Worm (Caenorhabditis elegans): ENCODE data around the gene ufd-3.

ce11 chrII:9963808-9964207 lies 23.3 kb downstream of the ufd-3 start:
- TF ChIP-seq nhr-237 (tag; optimal IDR thresholded peaks at IDR 0.05) (no peak), skn-1 (tag; optimal IDR thresholded peaks at IDR 0.05) (no peak), unc-130 (tag; optimal IDR thresholded peaks at IDR 0.05) (no peak), dsc-1 (tag; optimal IDR thresholded peaks at IDR 0.05) (no peak), lin-13 (GFP tag; optimal IDR thresholded peaks at IDR 0.05) (no peak), ztf-11 (tag; optimal IDR thresholded peaks at IDR 0.05) (no peak), ama-1 (optimal IDR thresholded peaks at IDR 0.05) (no peak), elt-3 (tag; optimal IDR thresholded peaks at IDR 0.05) (no peak), unc-86 (tag; optimal IDR thresholded peaks at IDR 0.05) (no peak), nhr-11 (tag; optimal IDR thresholded peaks at IDR 0.05) (no peak)
